Fruit fly (Drosophila melanogaster) whole organism, embryonic: ENCODE results near the gene ND-30.

Experiments used
- CG10543 ChIP-seq: fragments of 200-800 bp; sonication (Bioruptor generic); optimal IDR thresholded peaks from 3 replicates; lab custom pipeline; 2017; ENCODE audit warnings: missing biosample characterization, mild to moderate bottlenecking, missing genetic modification characterization, moderate library complexity
- CG11085 ChIP-seq: fragments of 200-800 bp; sonication (Bioruptor generic); IDR thresholded peaks from 2 replicates; pipeline ENCODE4 v1.3.6; 2022; ENCODE audit warnings: missing biosample characterization, missing genetic modification characterization
- CG12071 ChIP-seq: fragments of 200-800 bp; sonication (Bioruptor generic); optimal IDR thresholded peaks from 3 replicates; lab custom pipeline; 2018; ENCODE audit warnings: missing biosample characterization, mild to moderate bottlenecking, missing genetic modification characterization
- CG12219 ChIP-seq: fragments of 200-800 bp; sonication (Bioruptor generic); optimal IDR thresholded peaks from 3 replicates; lab custom pipeline; 2018; ENCODE audit warnings: missing biosample characterization, mild to moderate bottlenecking, missing genetic modification characterization
- CG12744 ChIP-seq: fragments of 200-800 bp; sonication (Bioruptor generic); optimal IDR thresholded peaks from 2 replicates; lab custom pipeline; 2016; ENCODE audit warnings: missing biosample characterization, missing genetic modification characterization
- CG14667 ChIP-seq: fragments of 200-800 bp; sonication (Bioruptor generic); IDR thresholded peaks from 2 replicates; pipeline ENCODE4 v1.3.6; 2022; ENCODE audit warnings: missing biosample characterization, missing genetic modification characterization
- CG14965 ChIP-seq: fragments of 200-800 bp; sonication (Bioruptor generic); optimal IDR thresholded peaks from 2 replicates; lab custom pipeline; 2016; ENCODE audit warnings: missing biosample characterization, missing genetic modification characterization, borderline replicate concordance
- CG15479 ChIP-seq: fragments of 200-800 bp; sonication (Bioruptor generic); optimal IDR thresholded peaks from 3 replicates; lab custom pipeline; 2019; ENCODE audit warnings: missing biosample characterization, mild to moderate bottlenecking, missing genetic modification characterization, moderate library complexity
- CG18476 ChIP-seq: fragments of 200-800 bp; sonication (Bioruptor generic); optimal IDR thresholded peaks from 2 replicates; lab custom pipeline; 2016; ENCODE audit warnings: missing biosample characterization, mild to moderate bottlenecking, missing genetic modification characterization
- CG18599 ChIP-seq: fragments of 200-800 bp; sonication (Bioruptor generic); optimal IDR thresholded peaks from 3 replicates; lab custom pipeline; 2017; ENCODE audit warnings: missing biosample characterization, missing genetic modification characterization, mild to moderate bottlenecking, moderate library complexity, missing genetic modification reagents
- CG2199 ChIP-seq: fragments of 200-800 bp; sonication (Bioruptor generic); IDR thresholded peaks from 3 replicates; pipeline ENCODE4 v1.3.6; 2022; ENCODE audit warnings: missing biosample characterization, missing genetic modification characterization
- CG30020 ChIP-seq: fragments of 200-800 bp; optimal IDR thresholded peaks from 2 replicates; lab custom pipeline; 2019; ENCODE audit warnings: missing biosample characterization, mild to moderate bottlenecking, missing genetic modification characterization, moderate library complexity
- CG34376 ChIP-seq: fragments of 200-800 bp; sonication (Bioruptor generic); optimal IDR thresholded peaks from 2 replicates; lab custom pipeline; 2018; ENCODE audit warnings: missing biosample characterization, mild to moderate bottlenecking, missing genetic modification characterization
- CG3726 ChIP-seq: fragments of 200-800 bp; sonication (Bioruptor generic); IDR thresholded peaks from 3 replicates; pipeline ENCODE4, ENCODE4 v1.3.6; 2022; ENCODE audit warnings: missing biosample characterization, missing genetic modification characterization
- CG42726 ChIP-seq: fragments of 200-800 bp; sonication (Bioruptor generic); IDR thresholded peaks from 2 replicates; pipeline ENCODE4 v1.3.6; 2022; ENCODE audit warnings: missing biosample characterization, missing genetic modification characterization; ENCODE audit not compliant: partially characterized antibody
- CG4404 ChIP-seq: fragments of 200-800 bp; sonication (Bioruptor generic); IDR thresholded peaks from 2 replicates; pipeline ENCODE4 v1.3.6; 2022; ENCODE audit warnings: missing biosample characterization, missing genetic modification characterization
- CG4820 ChIP-seq: fragments of 200-800 bp; sonication (Bioruptor generic); optimal IDR thresholded peaks from 3 replicates; lab custom pipeline; 2016; ENCODE audit warnings: missing biosample characterization, missing genetic modification characterization
- CG6654 ChIP-seq: fragments of 200-800 bp; sonication (Bioruptor generic); optimal IDR thresholded peaks from 2 replicates; lab custom pipeline; 2017; ENCODE audit warnings: missing biosample characterization, mild to moderate bottlenecking, missing genetic modification characterization
- CG7556 ChIP-seq: fragments of 200-800 bp; sonication (Bioruptor generic); optimal IDR thresholded peaks from 2 replicates; lab custom pipeline; 2017; ENCODE audit warnings: missing biosample characterization, mild to moderate bottlenecking, missing genetic modification characterization
- CG8290 ChIP-seq, 3 experiments: fragments of 200-800 bp; sonication (Bioruptor generic); optimal IDR thresholded peaks; 2 replicates each; lab custom pipeline; 2016 to 2019; ENCODE audit warnings: missing biosample characterization in 3 of 3, missing genetic modification characterization in 3 of 3, mild to moderate bottlenecking in 2 of 3, moderate library complexity in 1 of 3
- CG8388 ChIP-seq: fragments of 200-800 bp; sonication (Bioruptor generic); optimal IDR thresholded peaks from 2 replicates; lab custom pipeline; 2019; ENCODE audit warnings: missing biosample characterization, mild to moderate bottlenecking, missing genetic modification characterization, moderate library complexity
- CG9437 ChIP-seq: fragments of 200-800 bp; sonication (Bioruptor generic); optimal IDR thresholded peaks from 2 replicates; lab custom pipeline; 2018; ENCODE audit warnings: missing biosample characterization, mild to moderate bottlenecking, missing genetic modification characterization
- CHES-1-like ChIP-seq: fragments of 200-800 bp; sonication (Bioruptor generic); optimal IDR thresholded peaks from 2 replicates; lab custom pipeline; 2016; ENCODE audit warnings: missing biosample characterization, missing genetic modification characterization
- CTCF ChIP-seq: fragments of 200-800 bp; sonication (Bioruptor generic); optimal IDR thresholded peaks from 2 replicates; lab custom pipeline; 2017; ENCODE audit warnings: missing biosample characterization, mild to moderate bottlenecking, missing genetic modification characterization, moderate library complexity
- Chrac-16 ChIP-seq: fragments of 200-800 bp; sonication (Bioruptor generic); optimal IDR thresholded peaks from 3 replicates; lab custom pipeline; 2016; ENCODE audit warnings: missing biosample characterization, missing genetic modification characterization
- CoRest ChIP-seq: fragments of 200-800 bp; sonication (Bioruptor generic); optimal IDR thresholded peaks from 3 replicates; lab custom pipeline; 2018; ENCODE audit warnings: missing biosample characterization, mild to moderate bottlenecking, missing genetic modification characterization, moderate library complexity
- Dek ChIP-seq: fragments of 200-800 bp; sonication (Bioruptor generic); optimal IDR thresholded peaks from 3 replicates; lab custom pipeline; 2019; ENCODE audit warnings: missing biosample characterization, mild to moderate bottlenecking, missing genetic modification characterization, moderate library complexity
- Doc2 ChIP-seq: fragments of 200-800 bp; sonication (Bioruptor generic); IDR thresholded peaks from 2 replicates; pipeline ENCODE4 v1.3.6; 2022; ENCODE audit warnings: missing biosample characterization, missing genetic modification characterization
- MESR4 ChIP-seq: fragments of 200-800 bp; sonication (Bioruptor generic); optimal IDR thresholded peaks from 2 replicates; lab custom pipeline; 2018; ENCODE audit warnings: missing biosample characterization, mild to moderate bottlenecking, missing genetic modification characterization, moderate library complexity
- Nf-YA ChIP-seq: fragments of 200-800 bp; sonication (Bioruptor generic); IDR thresholded peaks from 2 replicates; pipeline ENCODE4 v1.3.6; 2022; ENCODE audit warnings: missing biosample characterization, missing genetic modification characterization
- Pdp1 ChIP-seq, 2 experiments: fragments of 200-800 bp; sonication (Bioruptor generic); optimal IDR thresholded peaks; 3 replicates each; lab custom pipeline; 2016; ENCODE audit warnings: missing biosample characterization in 2 of 2, missing genetic modification characterization in 2 of 2, mild to moderate bottlenecking in 1 of 2, moderate library complexity in 1 of 2
- Ptx1 ChIP-seq: fragments of 200-800 bp; sonication (Bioruptor generic); IDR thresholded peaks from 2 replicates; pipeline ENCODE4 v1.3.6; 2022; ENCODE audit warnings: missing biosample characterization, missing genetic modification characterization
- Side ChIP-seq: fragments of 200-800 bp; sonication (Bioruptor generic); optimal IDR thresholded peaks from 2 replicates; lab custom pipeline; 2016; ENCODE audit warnings: missing biosample characterization, missing genetic modification characterization
- amos ChIP-seq: fragments of 200-800 bp; sonication (Bioruptor generic); IDR thresholded peaks from 2 replicates; pipeline ENCODE4 v1.3.6; 2022; ENCODE audit warnings: missing biosample characterization, missing genetic modification characterization; ENCODE audit not compliant: partially characterized antibody
- ase ChIP-seq: fragments of 200-800 bp; sonication (Bioruptor generic); IDR thresholded peaks from 3 replicates; pipeline ENCODE4 v1.3.6; 2022; ENCODE audit warnings: missing biosample characterization, missing genetic modification characterization
- bcd ChIP-seq: fragments of 200-800 bp; sonication (Bioruptor generic); optimal IDR thresholded peaks from 2 replicates; lab custom pipeline; 2017; ENCODE audit warnings: missing biosample characterization, mild to moderate bottlenecking, missing genetic modification characterization
- br ChIP-seq: fragments of >200 bp; optimal IDR thresholded peaks from 2 replicates; lab custom pipeline; 2017
- cad ChIP-seq: fragments of >200 bp; optimal IDR thresholded peaks from 2 replicates; lab custom pipeline; 2017; ENCODE audit warnings: missing biosample characterization, missing genetic modification characterization
- cas ChIP-seq: fragments of 200-800 bp; sonication (Bioruptor generic); IDR thresholded peaks from 2 replicates; pipeline ENCODE4 v1.3.6; 2022; ENCODE audit warnings: missing biosample characterization, missing genetic modification characterization
- ci ChIP-seq: fragments of 200-800 bp; sonication (Bioruptor generic); IDR thresholded peaks from 3 replicates; pipeline ENCODE4 v1.3.6; 2022; ENCODE audit warnings: missing biosample characterization, missing genetic modification characterization
- dati ChIP-seq: fragments of 200-800 bp; sonication (Bioruptor generic); IDR thresholded peaks from 2 replicates; pipeline ENCODE4 v1.3.6; 2022; ENCODE audit warnings: missing biosample characterization, missing genetic modification characterization
- dmrt11E ChIP-seq: fragments of 200-800 bp; sonication (Bioruptor generic); optimal IDR thresholded peaks from 3 replicates; lab custom pipeline; 2018; ENCODE audit warnings: missing biosample characterization, mild to moderate bottlenecking, missing genetic modification characterization, moderate library complexity
- dpn ChIP-seq, 2 experiments: fragments of 200-800 bp; sonication (Bioruptor generic); optimal IDR thresholded peaks; 3 replicates each; lab custom pipeline; 2016; ENCODE audit warnings: missing biosample characterization in 2 of 2, missing genetic modification characterization in 2 of 2
- gcm2 ChIP-seq: fragments of 200-800 bp; sonication (Bioruptor generic); optimal IDR thresholded peaks from 2 replicates; lab custom pipeline; 2016; ENCODE audit warnings: missing biosample characterization, missing genetic modification characterization
- klu ChIP-seq: fragments of 200-800 bp; sonication (Bioruptor generic); IDR thresholded peaks from 2 replicates; pipeline ENCODE4 v1.3.6; 2022; ENCODE audit warnings: missing biosample characterization, missing genetic modification characterization
- onecut ChIP-seq: fragments of 200-800 bp; sonication (Bioruptor generic); IDR thresholded peaks from 2 replicates; pipeline ENCODE4 v1.3.6; 2022; ENCODE audit warnings: missing biosample characterization, missing genetic modification characterization
- pita ChIP-seq: fragments of 200-800 bp; sonication (Bioruptor generic); optimal IDR thresholded peaks from 2 replicates; lab custom pipeline; 2017; ENCODE audit warnings: missing biosample characterization, mild to moderate bottlenecking, missing genetic modification characterization
- psq ChIP-seq: fragments of 200-800 bp; sonication (Bioruptor generic); optimal IDR thresholded peaks from 2 replicates; lab custom pipeline; 2017; ENCODE audit warnings: missing biosample characterization, missing genetic modification characterization
- schlank ChIP-seq: fragments of 200-800 bp; sonication (Bioruptor generic); optimal IDR thresholded peaks from 2 replicates; lab custom pipeline; 2018; ENCODE audit warnings: missing biosample characterization, mild to moderate bottlenecking, missing genetic modification characterization
- sens-2 ChIP-seq: fragments of 200-800 bp; sonication (Bioruptor generic); IDR thresholded peaks from 2 replicates; pipeline ENCODE4 v1.3.6; 2022; ENCODE audit warnings: missing biosample characterization, missing genetic modification characterization
- wor ChIP-seq: fragments of 200-800 bp; sonication (Bioruptor generic); IDR thresholded peaks from 2 replicates; pipeline ENCODE4 v1.3.6; 2022; ENCODE audit warnings: missing biosample characterization, missing genetic modification characterization
- z ChIP-seq: fragments of 200-800 bp; sonication (Bioruptor generic); IDR thresholded peaks from 3 replicates; pipeline ENCODE4 v1.3.6; 2022; ENCODE audit warnings: missing biosample characterization, missing genetic modification characterization

The ND-30 gene

dm6 chr3L:3143383-3143962, 15.9 kb downstream of the ND-30 start, which contains the start of the genes CG11537 and Alg2 (continued):
- no peak for TF ChIP-seq CTCF (GFP tag; lab: Kevin White, UChicago)
- no peak for TF ChIP-seq sens-2 (GFP tag; lab: Robert Waterston, UW)
- TF ChIP-seq Pdp1 (GFP tag; optimal IDR thresholded peaks at IDR 0.05; lab: Kevin White, UChicago) = peak in 1 of 2 experiments; percentile 19
- no peak for TF ChIP-seq CG3726
- peak; percentile 39 for TF ChIP-seq CG18599 (GFP tag; lab: Kevin White, UChicago)
- no peak for TF ChIP-seq MESR4
- TF ChIP-seq CG4820 = no peak
- TF ChIP-seq gcm2 (GFP tag; lab: Kevin White, UChicago) = no peak
- TF ChIP-seq CG14965 (GFP tag; lab: Kevin White, UChicago) = no peak
- TF ChIP-seq CHES-1-like (GFP tag; lab: Kevin White, UChicago) = no peak
- TF ChIP-seq cas (GFP tag; lab: Robert Waterston, UW) = no peak
- peak; percentile 12 for TF ChIP-seq CG18476
- TF ChIP-seq klu (GFP tag; lab: Robert Waterston, UW) = no peak
- TF ChIP-seq CG8388 (GFP tag; lab: Kevin White, UChicago) = peak; percentile 17
- TF ChIP-seq CG10543 = no peak
- TF ChIP-seq onecut (GFP tag; lab: Robert Waterston, UW) = no peak
- peak; percentile 28; the same call in 1 of the 2 replicates for TF ChIP-seq amos (GFP tag; lab: Robert Waterston, UW)
- no peak for TF ChIP-seq psq (GFP tag; lab: Kevin White, UChicago)
- no peak for TF ChIP-seq CG14667 (GFP tag; lab: Robert Waterston, UW)
- TF ChIP-seq CG34376 (GFP tag; lab: Kevin White, UChicago) = no peak
- TF ChIP-seq Dek (tag; lab: Kevin White, UChicago) = peak; percentile 12
- TF ChIP-seq CoRest (tag; lab: Kevin White, UChicago) = peak; percentile 38
- TF ChIP-seq CG30020 (tag; lab: Kevin White, UChicago) = peak; percentile 26
- TF ChIP-seq CG12744 (GFP tag; lab: Kevin White, UChicago) = no peak
- no peak for TF ChIP-seq cad
- no peak for TF ChIP-seq CG12071 (GFP tag; lab: Kevin White, UChicago)
- no peak for TF ChIP-seq CG2199 (GFP tag; lab: Robert Waterston, UW)
- no peak for TF ChIP-seq dati
- no peak for TF ChIP-seq CG15479 (GFP tag; lab: Kevin White, UChicago)
- no peak for TF ChIP-seq Side (GFP tag; lab: Kevin White, UChicago)
- no peak for TF ChIP-seq z (GFP tag; lab: Robert Waterston, UW)
- no peak for TF ChIP-seq br (lab: Kevin White, UChicago)
- TF ChIP-seq wor (GFP tag; lab: Robert Waterston, UW) = no peak
- no peak for TF ChIP-seq pita
- TF ChIP-seq bcd (GFP tag; lab: Kevin White, UChicago) = peak; percentile 15
- TF ChIP-seq CG12219 (GFP tag; lab: Kevin White, UChicago) = no peak
- no peak for TF ChIP-seq Doc2 (GFP tag; lab: Robert Waterston, UW)
- TF ChIP-seq CG11085 (GFP tag; lab: Robert Waterston, UW) = no peak
- TF ChIP-seq dmrt11E (tag; lab: Kevin White, UChicago) = peak; percentile 33
- no peak for TF ChIP-seq CG7556
- TF ChIP-seq Chrac-16 (GFP tag; lab: Kevin White, UChicago) = no peak
- no peak for TF ChIP-seq CG6654 (GFP tag; lab: Kevin White, UChicago)
- TF ChIP-seq Ptx1 (GFP tag; lab: Robert Waterston, UW) = no peak
- no peak for TF ChIP-seq Nf-YA
- no peak for TF ChIP-seq CG42726
- TF ChIP-seq CG8290 (GFP tag; optimal IDR thresholded peaks at IDR 0.05; lab: Kevin White, UChicago) = no peak
- TF ChIP-seq CG8290 (tag; optimal IDR thresholded peaks at IDR 0.05; lab: Kevin White, UChicago) = peak in 1 of 2 experiments; percentile 33
- TF ChIP-seq ci = no peak
- TF ChIP-seq dpn (GFP tag; optimal IDR thresholded peaks at IDR 0.05; lab: Kevin White, UChicago) = no peak
- no peak for TF ChIP-seq schlank (tag; lab: Kevin White, UChicago)
- TF ChIP-seq ase (GFP tag; lab: Robert Waterston, UW) = no peak
- no peak for TF ChIP-seq CG9437 (GFP tag; lab: Kevin White, UChicago)
- TF ChIP-seq CG4404 (GFP tag; lab: Robert Waterston, UW) = no peak
